Fruit fly (Drosophila melanogaster): ENCODE results near the gene Cyp311a1.

dm6 chrX:12017815-12018439 lies 13.3 kb downstream of the Cyp311a1 start, which contains the start of gene Chrac-16:
- TF ChIP-seq Mnt (GFP tag; optimal IDR thresholded peaks at IDR 0.05) (no peak), ovo (GFP tag; optimal IDR thresholded peaks at IDR 0.05) (no peak), CG5204 (GFP tag; optimal IDR thresholded peaks at IDR 0.05) (no peak), CG7101 (tag; optimal IDR thresholded peaks at IDR 0.05) (no peak), tj (GFP tag; optimal IDR thresholded peaks at IDR 0.05) (no peak), bab1 (GFP tag; optimal IDR thresholded peaks at IDR 0.05) (no peak), cnc (optimal IDR thresholded peaks at IDR 0.05) (no peak), CG14711 (tag; optimal IDR thresholded peaks at IDR 0.05) (no peak), CG7045 (GFP tag; optimal IDR thresholded peaks at IDR 0.05) (no peak), CG12768 (GFP tag; optimal IDR thresholded peaks at IDR 0.05) (no peak), cic (GFP tag; optimal IDR thresholded peaks at IDR 0.05) (no peak)
